Fruit fly (Drosophila melanogaster) S2 (cell line): ENCODE data around the gene CG7702.
A peak's percentile ranks its signal among the peaks of the same experiment; 100 is the strongest.

Experiments used
- CG8478 ChIP-seq: fragments of >200 bp; optimal IDR thresholded peaks from 2 replicates; lab custom pipeline; 2018
- CTCF ChIP-seq, 2 experiments: fragments of >200 bp; optimal IDR thresholded peaks; 2 replicates each; lab custom pipeline; 2018

CG7702 gene

dm6 chr3R:18669152-18669551 lies at the start of gene CG7702:
Gene CG7702, plus strand, starts transcription at chr3R:18669390.
- TF ChIP-seq CTCF (optimal IDR thresholded peaks at IDR 0.05; lab: Kevin White, UChicago): no peak
- TF ChIP-seq CG8478: no peak

dm6 chr3R:18619451-18619942 lies 49.7 kb upstream of the CG7702 start:
- TF ChIP-seq CTCF (optimal IDR thresholded peaks at IDR 0.05; lab: Kevin White, UChicago) (no peak), CG8478 (no peak)

- TF ChIP-seq CG8478 (no peak), CTCF (optimal IDR thresholded peaks at IDR 0.05; lab: Kevin White, UChicago) (peak; percentile 6 to 18)
These were observed 48.0 kb upstream of the CG7702 start, which contains the start of gene CG14304 for dm6 chr3R:18621230-18621629. Gene CG14304, minus strand, starts transcription at chr3R:18621327.

DNA sequence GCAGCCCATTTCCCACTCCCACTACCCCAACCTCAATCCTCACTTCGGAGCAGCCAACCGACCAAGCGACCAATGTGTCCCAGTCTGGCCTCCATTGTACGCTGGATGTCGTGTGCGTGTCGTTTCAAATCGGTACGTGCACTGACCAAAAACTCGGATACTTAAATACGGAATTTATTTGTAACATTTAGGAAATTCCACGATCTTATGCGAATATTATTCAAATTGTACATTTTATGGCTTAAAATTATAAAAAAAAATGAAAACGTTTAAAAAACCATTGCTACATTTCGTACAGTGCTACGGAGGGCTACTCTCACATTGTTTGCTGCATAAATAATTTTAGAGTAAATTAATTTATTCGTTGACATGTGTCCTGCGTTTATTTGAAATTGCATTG lies 44.6 kb upstream of the CG7702 start:
- no peak for TF ChIP-seq CG8478
- TF ChIP-seq CTCF (optimal IDR thresholded peaks at IDR 0.05; lab: Kevin White, UChicago): no peak

- no peak for TF ChIP-seq CG8478
- TF ChIP-seq CTCF (optimal IDR thresholded peaks at IDR 0.05; lab: Kevin White, UChicago): no peak
These were observed 40.8 kb upstream of the CG7702 start for dm6 chr3R:18628311-18628811.

- TF ChIP-seq CG8478: no peak
- no peak for TF ChIP-seq CTCF (optimal IDR thresholded peaks at IDR 0.05; lab: Kevin White, UChicago)
These were observed 36.1 kb upstream of the CG7702 start for dm6 chr3R:18633099-18633498.

dm6 chr3R:18639662-18640061 lies 29.5 kb upstream of the CG7702 start:
- TF ChIP-seq CTCF (optimal IDR thresholded peaks at IDR 0.05; lab: Kevin White, UChicago): no peak
- no peak for TF ChIP-seq CG8478

- no peak for TF ChIP-seq CG8478
- TF ChIP-seq CTCF (optimal IDR thresholded peaks at IDR 0.05; lab: Kevin White, UChicago): no peak
These were observed 27.9 kb upstream of the CG7702 start, which contains the start of gene CG14301 for dm6 chr3R:18641242-18641757. Gene CG14301, minus strand, starts transcription at chr3R:18641457.

dm6 chr3R:18643646-18644045 lies 25.5 kb upstream of the CG7702 start:
- TF ChIP-seq CG8478 (no peak), CTCF (optimal IDR thresholded peaks at IDR 0.05; lab: Kevin White, UChicago) (no peak)

dm6 chr3R:18658380-18658944 lies 10.7 kb upstream of the CG7702 start:
- no peak for TF ChIP-seq CG8478
- TF ChIP-seq CTCF (optimal IDR thresholded peaks at IDR 0.05; lab: Kevin White, UChicago): no peak

DNA sequence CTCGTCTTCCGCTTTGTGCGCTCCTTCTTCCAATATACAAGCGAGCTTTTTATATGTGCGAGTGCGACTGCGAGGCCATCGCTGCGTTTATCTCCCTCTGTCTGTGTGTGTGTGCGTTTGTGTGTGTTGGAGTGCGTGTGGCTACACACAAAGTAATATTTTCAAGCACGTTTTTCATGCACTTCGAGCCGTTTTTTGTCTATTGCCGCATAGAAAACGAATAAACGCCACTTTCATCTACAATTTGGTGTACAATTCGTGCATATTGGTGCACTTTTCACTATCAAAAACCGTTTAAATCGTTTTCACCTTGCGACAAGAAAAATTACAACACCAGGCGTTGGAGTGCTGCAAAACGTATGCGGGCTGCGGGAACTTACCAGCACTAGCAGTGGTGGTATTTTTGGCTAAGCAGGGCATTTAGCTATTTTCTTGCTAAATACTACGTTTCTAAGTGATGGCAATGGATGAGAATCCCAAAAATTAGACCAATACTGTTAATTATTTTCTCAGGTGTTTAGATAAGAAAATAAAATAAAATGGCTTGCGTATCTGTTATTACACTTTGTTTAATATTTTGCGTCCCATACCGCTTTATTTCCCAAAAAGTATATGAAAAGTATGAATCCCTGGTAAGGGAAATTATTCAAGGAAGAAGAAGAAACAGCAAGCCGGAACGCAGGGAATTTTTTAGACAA lies 10.1 kb upstream of the CG7702 start, which contains the start of the genes CG31224 and CstF64:
Gene CG31224 (minus strand): TSS at position 365 of the 698 bp plus-strand sequence.
Gene CstF64 (plus strand): TSS at position 674 of the 698 bp plus-strand sequence.
- no peak for TF ChIP-seq CG8478

- TF ChIP-seq CTCF (optimal IDR thresholded peaks at IDR 0.05; lab: Kevin White, UChicago): peak in 1 of 2 experiments; percentile 18
- TF ChIP-seq CG8478: no peak
These were observed 5.7 kb upstream of the CG7702 start, which contains the start of the genes Cpsf73 and Gos28 for dm6 chr3R:18663525-18663924. Gene Cpsf73, minus strand, starts transcription at chr3R:18663552. Gene Gos28, plus strand, starts transcription at chr3R:18663738.

DNA sequence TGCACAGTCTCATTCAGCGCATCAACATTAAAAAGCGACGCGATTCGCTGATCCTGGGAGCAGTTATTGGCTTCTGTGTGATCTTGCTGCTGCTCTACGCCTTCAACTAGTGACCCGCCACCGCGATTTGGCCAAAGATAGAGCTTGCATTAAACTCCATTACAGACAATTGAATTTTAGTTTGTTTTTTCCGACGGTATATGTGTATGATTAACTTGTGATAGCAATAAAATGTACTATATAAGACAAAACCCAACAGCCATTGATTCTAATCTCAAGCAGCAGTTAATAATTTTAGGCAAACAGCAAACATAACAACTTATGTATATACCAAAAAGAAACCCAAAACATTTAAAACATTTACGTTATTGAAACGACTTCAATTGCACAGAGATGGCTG lies 4.1 kb upstream of the CG7702 start, which contains the start of gene CG31231:
Gene CG31231 (plus strand): TSS at position 301 of the 400 bp plus-strand sequence.
- TF ChIP-seq CTCF (optimal IDR thresholded peaks at IDR 0.05; lab: Kevin White, UChicago) (no peak), CG8478 (no peak)

DNA sequence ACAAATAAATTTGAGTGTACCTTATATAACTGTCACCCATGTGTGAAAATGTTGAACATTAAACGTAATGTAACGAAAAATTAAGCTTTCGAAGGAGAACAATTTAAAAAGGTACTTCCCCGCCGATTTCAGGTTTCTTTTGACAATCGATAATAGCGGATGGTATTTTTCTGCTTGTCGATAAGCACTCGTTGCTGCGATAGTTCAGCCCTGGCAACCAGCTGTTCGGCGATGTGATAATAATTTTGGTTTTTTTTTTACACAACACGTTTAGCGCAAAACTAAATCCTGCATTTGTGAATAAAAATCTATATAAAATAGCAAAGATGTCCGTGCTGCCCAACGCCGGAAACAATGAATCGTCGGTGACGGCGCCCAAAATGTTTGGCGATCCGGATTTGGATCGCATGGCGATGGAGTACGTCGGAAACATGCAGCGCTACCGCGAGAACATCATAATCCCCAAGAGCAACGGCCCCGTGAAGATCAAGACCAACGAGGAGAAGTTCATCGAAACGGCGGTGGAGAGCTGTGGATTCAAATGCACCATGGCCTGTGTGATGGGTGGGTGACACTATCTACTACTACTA lies 1.4 kb upstream of the CG7702 start, which contains the start of gene CG31229:
Gene CG31229 (plus strand): TSS at position 194 of the 590 bp plus-strand sequence.
- TF ChIP-seq CTCF (optimal IDR thresholded peaks at IDR 0.05; lab: Kevin White, UChicago) (no peak), CG8478 (no peak)

DNA sequence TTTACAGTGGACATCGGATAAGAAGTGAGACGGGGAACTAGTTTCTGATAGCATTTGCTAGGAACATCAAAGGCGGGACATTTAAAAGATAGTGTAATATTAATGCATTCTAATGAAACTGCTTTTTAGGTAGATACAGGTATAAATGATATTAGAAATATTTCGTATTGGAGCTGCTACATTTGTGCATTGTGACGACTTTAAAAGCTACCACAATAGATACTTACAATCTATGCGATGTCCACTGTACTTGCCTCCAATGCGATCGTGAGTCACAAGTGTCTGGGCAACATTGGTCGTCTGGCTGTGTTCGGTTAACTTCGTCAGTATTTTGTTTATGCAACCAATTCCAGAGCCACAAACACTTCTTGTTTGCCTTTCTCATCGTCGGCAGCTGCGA lies 622 bp downstream of the CG7702 start:
- TF ChIP-seq CG8478 (no peak), CTCF (optimal IDR thresholded peaks at IDR 0.05; lab: Kevin White, UChicago) (no peak)
